Worm (Caenorhabditis elegans): ENCODE data around the gene spr-3.

- TF ChIP-seq snpc-4 (tag; optimal IDR thresholded peaks at IDR 0.05) (no peak), nhr-237 (tag; optimal IDR thresholded peaks at IDR 0.05) (no peak), mdl-1 (tag; optimal IDR thresholded peaks at IDR 0.05) (no peak), egl-27 (tag; optimal IDR thresholded peaks at IDR 0.05) (no peak)
Measured at ce11 chrX:4484072-4484471, 29.8 kb upstream of the spr-3 start.
